Fruit fly (Drosophila melanogaster): ENCODE measurements around the gene CG5890.

Gene CG5890

DNA sequence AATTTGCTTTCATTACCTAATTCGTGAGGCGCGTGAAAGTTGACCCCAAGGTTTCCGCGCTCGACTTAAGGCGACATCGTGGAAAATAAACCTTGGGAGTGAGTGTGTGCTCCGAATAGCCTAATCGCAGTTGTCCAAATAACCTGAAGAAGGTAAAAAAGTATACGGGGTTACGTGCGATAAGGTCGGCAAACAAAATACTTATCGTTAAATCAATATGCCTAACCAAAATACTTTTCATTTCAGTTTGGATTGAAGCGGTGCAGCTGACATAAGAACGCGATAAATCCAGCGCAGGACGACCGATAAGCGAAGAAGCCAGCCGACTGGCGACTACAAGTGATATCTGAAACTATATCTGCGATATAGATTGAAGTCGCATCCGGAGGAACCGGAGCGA, 29.2 kb downstream of the CG5890 start (continued):
- TF ChIP-seq org-1 (GFP tag; optimal IDR thresholded peaks at IDR 0.05) (peak; percentile 30), HLH4C (GFP tag; IDR thresholded peaks at IDR 0.05; ENCODE audit: partially characterized antibody) (no peak), nerfin-2 (GFP tag; IDR thresholded peaks at IDR 0.05; ENCODE audit: partially characterized antibody) (no peak), fd64A (GFP tag; optimal IDR thresholded peaks at IDR 0.05) (peak; percentile 86), her (GFP tag; optimal IDR thresholded peaks at IDR 0.05) (no peak), Trl (optimal IDR thresholded peaks at IDR 0.05) (no peak), Trl (GFP tag; optimal IDR thresholded peaks at IDR 0.05) (peak; percentile 39), CG6683 (GFP tag; optimal IDR thresholded peaks at IDR 0.05) (no peak), Ets97D (GFP tag; optimal IDR thresholded peaks at IDR 0.05) (no peak), Hr39 (optimal IDR thresholded peaks at IDR 0.05) (no peak), Hmr (GFP tag; optimal IDR thresholded peaks at IDR 0.05) (no peak), CG13296 (GFP tag; optimal IDR thresholded peaks at IDR 0.05) (no peak), B-H1 (GFP tag; IDR thresholded peaks at IDR 0.05) (no peak), CG32772 (GFP tag; IDR thresholded peaks at IDR 0.05) (no peak), Meics (GFP tag; optimal IDR thresholded peaks at IDR 0.05) (no peak), B-H2 (GFP tag; optimal IDR thresholded peaks at IDR 0.05) (no peak), CG14710 (tag; optimal IDR thresholded peaks at IDR 0.05) (peak; percentile 44), caup (GFP tag; optimal IDR thresholded peaks at IDR 0.05; ENCODE audit: severe bottlenecking) (peak; percentile 19), CG11456 (GFP tag; IDR thresholded peaks at IDR 0.05) (no peak), Stat92E (GFP tag; optimal IDR thresholded peaks at IDR 0.05) (no peak), CG15696 (tag; optimal IDR thresholded peaks at IDR 0.05) (peak; percentile 80), Dp (GFP tag; optimal IDR thresholded peaks at IDR 0.05) (no peak), CG2889 (GFP tag; IDR thresholded peaks at IDR 0.05) (no peak), Asciz (GFP tag; optimal IDR thresholded peaks at IDR 0.05) (peak; percentile 51), BtbVII (GFP tag; optimal IDR thresholded peaks at IDR 0.05) (peak; percentile 1), nmo (GFP tag; optimal IDR thresholded peaks at IDR 0.05) (no peak), crol (GFP tag; IDR thresholded peaks at IDR 0.05) (no peak), pita (GFP tag; optimal IDR thresholded peaks at IDR 0.05) (no peak), CG4820 (GFP tag; optimal IDR thresholded peaks at IDR 0.05) (no peak), YL-1 (GFP tag; optimal IDR thresholded peaks at IDR 0.05) (peak; percentile 18), zfh2 (GFP tag; optimal IDR thresholded peaks at IDR 0.05) (no peak), oc (tag; optimal IDR thresholded peaks at IDR 0.05) (no peak), dan (GFP tag; IDR thresholded peaks at IDR 0.05) (no peak), Sry-δ (GFP tag; optimal IDR thresholded peaks at IDR 0.05) (peak; percentile 6), schlank (tag; optimal IDR thresholded peaks at IDR 0.05) (no peak), D19B (GFP tag; optimal IDR thresholded peaks at IDR 0.05) (no peak), fru (optimal IDR thresholded peaks at IDR 0.05) (no peak), HmgD (GFP tag; optimal IDR thresholded peaks at IDR 0.05) (no peak), Rx (GFP tag; IDR thresholded peaks at IDR 0.05) (no peak), CHES-1-like (GFP tag; optimal IDR thresholded peaks at IDR 0.05) (no peak), ranshi (GFP tag; IDR thresholded peaks at IDR 0.05) (no peak), tna (GFP tag; IDR thresholded peaks at IDR 0.05; ENCODE audit: partially characterized antibody) (no peak), unpg (GFP tag; optimal IDR thresholded peaks at IDR 0.05) (peak; percentile 44), CG17328 (GFP tag; IDR thresholded peaks at IDR 0.05) (no peak), CG6175 (GFP tag; IDR thresholded peaks at IDR 0.05) (no peak), Sry-β (GFP tag; optimal IDR thresholded peaks at IDR 0.05) (no peak), CG33213 (GFP tag; optimal IDR thresholded peaks at IDR 0.05) (no peak), CG31224 (GFP tag; IDR thresholded peaks at IDR 0.05) (no peak), CG11695 (GFP tag; IDR thresholded peaks at IDR 0.05) (0 out of 3 replicates have a peak, but pooled peaks have one; percentile 30), Gug (GFP tag; IDR thresholded peaks at IDR 0.05) (no peak), wor (GFP tag; IDR thresholded peaks at IDR 0.05) (no peak), al (GFP tag; IDR thresholded peaks at IDR 0.05) (no peak), ro (GFP tag; IDR thresholded peaks at IDR 0.05) (no peak)
